Fruit fly (Drosophila melanogaster) whole organism, embryonic: ENCODE data around the gene GstD7.

ENCODE experiments used
- Adf1 ChIP-seq: fragments of 200-800 bp; sonication (Bioruptor generic); IDR thresholded peaks from 2 replicates; pipeline ENCODE4 v1.3.6; 2022; ENCODE audit warnings: missing biosample characterization, missing genetic modification characterization
- BEAF-32 ChIP-seq: fragments of 200-800 bp; sonication (Bioruptor generic); optimal IDR thresholded peaks from 3 replicates; lab custom pipeline; 2017; ENCODE audit warnings: missing biosample characterization, missing genetic modification characterization, mild to moderate bottlenecking, moderate library complexity, missing genetic modification reagents
- CG10462 ChIP-seq: fragments of 200-800 bp; sonication (Bioruptor generic); optimal IDR thresholded peaks from 2 replicates; lab custom pipeline; 2016; ENCODE audit warnings: missing biosample characterization, missing genetic modification characterization
- CG11456 ChIP-seq: fragments of 200-800 bp; sonication (Bioruptor generic); IDR thresholded peaks from 3 replicates; pipeline ENCODE4 v1.3.6; 2022; ENCODE audit warnings: missing biosample characterization, missing genetic modification characterization
- CG13296 ChIP-seq: fragments of 200-800 bp; sonication (Bioruptor generic); optimal IDR thresholded peaks from 3 replicates; lab custom pipeline; 2018; ENCODE audit warnings: missing biosample characterization, mild to moderate bottlenecking, missing genetic modification characterization
- CG17385 ChIP-seq: fragments of 200-800 bp; sonication (Bioruptor generic); optimal IDR thresholded peaks from 3 replicates; lab custom pipeline; 2018; ENCODE audit warnings: missing biosample characterization, mild to moderate bottlenecking, missing genetic modification characterization
- CG17802 ChIP-seq: fragments of 200-800 bp; sonication (Bioruptor generic); optimal IDR thresholded peaks from 2 replicates; lab custom pipeline; 2018; ENCODE audit warnings: missing biosample characterization, mild to moderate bottlenecking, missing genetic modification characterization, moderate library complexity
- CG1792 ChIP-seq: fragments of 200-800 bp; sonication (Bioruptor generic); optimal IDR thresholded peaks from 2 replicates; lab custom pipeline; 2016; ENCODE audit warnings: missing biosample characterization, missing genetic modification characterization
- CG2120 ChIP-seq: fragments of 200-800 bp; sonication (Bioruptor generic); optimal IDR thresholded peaks from 3 replicates; lab custom pipeline; 2016; ENCODE audit warnings: missing biosample characterization, missing genetic modification characterization
- CG30403 ChIP-seq: fragments of 200-800 bp; sonication (Bioruptor generic); optimal IDR thresholded peaks from 3 replicates; lab custom pipeline; 2016; ENCODE audit warnings: missing biosample characterization, missing genetic modification characterization
- CG3163 ChIP-seq: fragments of 200-800 bp; sonication (Bioruptor generic); optimal IDR thresholded peaks from 3 replicates; lab custom pipeline; 2016; ENCODE audit warnings: missing biosample characterization, missing genetic modification characterization
- CG32767 ChIP-seq: fragments of 200-800 bp; sonication (Bioruptor generic); IDR thresholded peaks from 2 replicates; pipeline ENCODE4 v1.3.6; 2022; ENCODE audit warnings: missing biosample characterization, missing genetic modification characterization
- CG34422 ChIP-seq: fragments of 200-800 bp; sonication (Bioruptor generic); IDR thresholded peaks from 3 replicates; pipeline ENCODE4 v1.3.6; 2022; ENCODE audit warnings: missing biosample characterization, missing genetic modification characterization
- CG4707 ChIP-seq: fragments of 200-800 bp; sonication (Bioruptor generic); optimal IDR thresholded peaks from 2 replicates; lab custom pipeline; 2018; ENCODE audit warnings: missing biosample characterization, mild to moderate bottlenecking, missing genetic modification characterization, moderate library complexity
- CG4730 ChIP-seq: fragments of 200-800 bp; sonication (Bioruptor generic); IDR thresholded peaks from 2 replicates; pipeline ENCODE4 v1.3.6; 2022; ENCODE audit warnings: missing biosample characterization, missing genetic modification characterization
- CG4854 ChIP-seq: fragments of 200-800 bp; sonication (Bioruptor generic); optimal IDR thresholded peaks from 2 replicates; lab custom pipeline; 2016; ENCODE audit warnings: missing biosample characterization, missing genetic modification characterization, inconsistent platforms
- CG6175 ChIP-seq: fragments of 200-800 bp; sonication (Bioruptor generic); IDR thresholded peaks from 3 replicates; pipeline ENCODE4 v1.3.6; 2022; ENCODE audit warnings: missing biosample characterization, missing genetic modification characterization
- CG6813 ChIP-seq: fragments of 200-800 bp; sonication (Bioruptor generic); optimal IDR thresholded peaks from 2 replicates; lab custom pipeline; 2017; ENCODE audit warnings: missing biosample characterization, missing genetic modification characterization, mild to moderate bottlenecking, moderate library complexity, missing genetic modification reagents
- CG9609 ChIP-seq: fragments of 200-800 bp; sonication (Bioruptor generic); optimal IDR thresholded peaks from 3 replicates; lab custom pipeline; 2016; ENCODE audit warnings: missing biosample characterization, missing genetic modification characterization
- CG9876 ChIP-seq: fragments of 200-800 bp; sonication (Bioruptor generic); optimal IDR thresholded peaks from 2 replicates; lab custom pipeline; 2016; ENCODE audit warnings: missing biosample characterization, missing genetic modification characterization
- D19A ChIP-seq: fragments of 200-800 bp; optimal IDR thresholded peaks from 3 replicates; lab custom pipeline; 2019; ENCODE audit warnings: missing biosample characterization, mild to moderate bottlenecking, missing genetic modification characterization, moderate library complexity
- Dip3 ChIP-seq: fragments of 200-800 bp; sonication (Bioruptor generic); optimal IDR thresholded peaks from 3 replicates; lab custom pipeline; 2016; ENCODE audit warnings: missing biosample characterization, missing genetic modification characterization
- Dll ChIP-seq: fragments of 200-800 bp; sonication (Bioruptor generic); IDR thresholded peaks from 4 replicates; pipeline ENCODE4 v1.3.6; 2022; ENCODE audit warnings: missing biosample characterization, missing genetic modification characterization; ENCODE audit not compliant: partially characterized antibody
- ERR ChIP-seq: fragments of 200-800 bp; sonication (Bioruptor generic); optimal IDR thresholded peaks from 2 replicates; lab custom pipeline; 2016; ENCODE audit warnings: missing biosample characterization, missing genetic modification characterization
- Ets65A ChIP-seq: fragments of 200-800 bp; sonication (Bioruptor generic); peaks from one replicate; lab custom pipeline; 2016; ENCODE audit warnings: missing biosample characterization, missing genetic modification characterization
- Fer1 ChIP-seq: fragments of 200-800 bp; sonication (Bioruptor generic); optimal IDR thresholded peaks from 2 replicates; lab custom pipeline; 2017; ENCODE audit warnings: missing biosample characterization, mild to moderate bottlenecking, missing genetic modification characterization
- Hr3 ChIP-seq: fragments of 200-800 bp; sonication (Bioruptor generic); optimal IDR thresholded peaks from 3 replicates; lab custom pipeline; 2016; ENCODE audit warnings: missing biosample characterization, missing genetic modification characterization
- Sox102F ChIP-seq: fragments of 200-800 bp; sonication (Bioruptor generic); optimal IDR thresholded peaks from 2 replicates; lab custom pipeline; 2018; ENCODE audit warnings: missing biosample characterization, mild to moderate bottlenecking, missing genetic modification characterization, moderate library complexity
- TFAM ChIP-seq: fragments of 200-800 bp; sonication (Bioruptor generic); optimal IDR thresholded peaks from 2 replicates; lab custom pipeline; 2017; ENCODE audit warnings: missing biosample characterization, missing genetic modification characterization, inconsistent platforms
- ash1 ChIP-seq: fragments of 200-800 bp; sonication (Bioruptor generic); optimal IDR thresholded peaks from 2 replicates; lab custom pipeline; 2018; ENCODE audit warnings: missing biosample characterization, mild to moderate bottlenecking, missing genetic modification characterization
- bigmax ChIP-seq: fragments of 200-800 bp; sonication (Bioruptor generic); optimal IDR thresholded peaks from 2 replicates; lab custom pipeline; 2018; ENCODE audit warnings: missing biosample characterization, mild to moderate bottlenecking, missing genetic modification characterization
- bowl ChIP-seq: fragments of 200-800 bp; sonication (Bioruptor generic); IDR thresholded peaks from 2 replicates; pipeline ENCODE4 v1.3.6; 2022; ENCODE audit warnings: missing biosample characterization, missing genetic modification characterization
- cato ChIP-seq: fragments of 200-800 bp; sonication (Bioruptor generic); optimal IDR thresholded peaks from 2 replicates; lab custom pipeline; 2016; ENCODE audit warnings: missing biosample characterization, missing genetic modification characterization, borderline replicate concordance
- caup ChIP-seq: fragments of 200-800 bp; sonication (Bioruptor generic); optimal IDR thresholded peaks from 3 replicates; lab custom pipeline; 2017; ENCODE audit warnings: missing biosample characterization, mild to moderate bottlenecking, missing genetic modification characterization, moderate library complexity; ENCODE audit not compliant: severe bottlenecking
- cg ChIP-seq: fragments of 200-800 bp; sonication (Bioruptor generic); optimal IDR thresholded peaks from 3 replicates; lab custom pipeline; 2019; ENCODE audit warnings: missing biosample characterization, mild to moderate bottlenecking, missing genetic modification characterization, moderate library complexity
- chif ChIP-seq, 2 experiments: fragments of 200-800 bp; sonication (Bioruptor generic); optimal IDR thresholded peaks; 3 replicates each; lab custom pipeline; 2016; ENCODE audit warnings: missing biosample characterization in 2 of 2, missing genetic modification characterization in 2 of 2
- chm ChIP-seq: fragments of 200-800 bp; sonication (Bioruptor generic); IDR thresholded peaks from 2 replicates; pipeline ENCODE4 v1.3.6; 2022; ENCODE audit warnings: missing biosample characterization, missing genetic modification characterization
- ci ChIP-seq: fragments of 200-800 bp; sonication (Bioruptor generic); IDR thresholded peaks from 3 replicates; pipeline ENCODE4 v1.3.6; 2022; ENCODE audit warnings: missing biosample characterization, missing genetic modification characterization
- crol ChIP-seq: fragments of 200-800 bp; sonication (Bioruptor generic); IDR thresholded peaks from 2 replicates; pipeline ENCODE4 v1.3.6; 2022; ENCODE audit warnings: missing biosample characterization, missing genetic modification characterization
- grau ChIP-seq: fragments of 200-800 bp; optimal IDR thresholded peaks from 3 replicates; lab custom pipeline; 2019; ENCODE audit warnings: missing biosample characterization, mild to moderate bottlenecking, missing genetic modification characterization, moderate library complexity
- hb ChIP-seq: fragments of 200-800 bp; sonication (Bioruptor generic); IDR thresholded peaks from 3 replicates; pipeline ENCODE4 v1.3.6; 2022; ENCODE audit warnings: missing biosample characterization, missing genetic modification characterization; ENCODE audit not compliant: partially characterized antibody
- jumu ChIP-seq: fragments of 200-800 bp; sonication (Bioruptor generic); optimal IDR thresholded peaks from 3 replicates; lab custom pipeline; 2016; ENCODE audit warnings: missing biosample characterization, missing genetic modification characterization
- mam ChIP-seq: fragments of 200-800 bp; sonication (Bioruptor generic); optimal IDR thresholded peaks from 3 replicates; lab custom pipeline; 2016; ENCODE audit warnings: missing biosample characterization, missing genetic modification characterization
- mld ChIP-seq: fragments of 200-800 bp; sonication (Bioruptor generic); IDR thresholded peaks from 3 replicates; pipeline ENCODE4 v1.3.6; 2022; ENCODE audit warnings: missing biosample characterization, missing genetic modification characterization; ENCODE audit not compliant: partially characterized antibody
- odd ChIP-seq: fragments of 200-800 bp; sonication (Bioruptor generic); optimal IDR thresholded peaks from 2 replicates; lab custom pipeline; 2017; ENCODE audit warnings: missing biosample characterization, mild to moderate bottlenecking, missing genetic modification characterization
- pfk ChIP-seq: fragments of 200-800 bp; sonication (Bioruptor generic); optimal IDR thresholded peaks from 2 replicates; lab custom pipeline; 2018; ENCODE audit warnings: missing biosample characterization, mild to moderate bottlenecking, missing genetic modification characterization, moderate library complexity
- pros ChIP-seq: fragments of 200-800 bp; sonication (Bioruptor generic); optimal IDR thresholded peaks from 3 replicates; lab custom pipeline; 2019; ENCODE audit warnings: missing biosample characterization, mild to moderate bottlenecking, missing genetic modification characterization, moderate library complexity
- slp2 ChIP-seq: fragments of 200-800 bp; sonication (Bioruptor generic); optimal IDR thresholded peaks from 2 replicates; lab custom pipeline; 2016; ENCODE audit warnings: missing biosample characterization, missing genetic modification characterization
- so ChIP-seq: fragments of 200-800 bp; sonication (Bioruptor generic); IDR thresholded peaks from 3 replicates; pipeline ENCODE4 v1.3.6; 2022; ENCODE audit warnings: missing biosample characterization, missing genetic modification characterization
- sr ChIP-seq: fragments of 200-800 bp; sonication (Bioruptor generic); IDR thresholded peaks from 3 replicates; pipeline ENCODE4 v1.3.6; 2022; ENCODE audit warnings: missing biosample characterization, missing genetic modification characterization
- ssp ChIP-seq: fragments of 200-800 bp; sonication (Bioruptor generic); IDR thresholded peaks from 2 replicates; pipeline ENCODE4 v1.3.6; 2022; ENCODE audit warnings: missing biosample characterization, missing genetic modification characterization
- vfl ChIP-seq: fragments of 200-800 bp; sonication (Bioruptor generic); optimal IDR thresholded peaks from 2 replicates; lab custom pipeline; 2016; ENCODE audit warnings: missing biosample characterization, missing genetic modification characterization

Gene GstD7

DNA sequence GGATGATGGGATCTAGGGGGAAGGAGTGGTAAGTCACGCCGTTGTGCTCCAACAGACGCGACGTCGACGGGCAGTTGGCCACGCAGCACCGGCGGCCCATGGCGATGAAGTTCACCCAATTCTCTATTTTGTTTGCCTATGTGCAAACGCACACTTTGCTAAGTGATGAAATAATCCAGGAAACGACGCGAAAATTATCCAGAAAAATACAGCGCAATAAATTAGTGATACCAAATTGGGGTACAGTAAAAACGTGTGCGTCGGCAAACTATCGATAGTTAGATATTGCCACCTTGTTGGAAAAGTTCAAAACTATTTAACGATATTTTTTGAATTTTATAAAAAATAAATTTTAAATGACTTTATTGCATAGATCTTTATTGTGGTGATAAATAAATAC is 22.3 kb upstream of the GstD7 start, which contains the start of gene MBD-R2 (continued):
- TF ChIP-seq hb (GFP tag; lab: Robert Waterston, UW), result no peak; the same call in 2 of the 3 replicates
- no peak for TF ChIP-seq ssp
- no peak for TF ChIP-seq CG4707
- TF ChIP-seq Ets65A (GFP tag; lab: Kevin White, UChicago), result no peak
- TF ChIP-seq mam (GFP tag; lab: Kevin White, UChicago), result no peak
- TF ChIP-seq mld (GFP tag; lab: Robert Waterston, UW), result 0 out of 3 replicates have a peak, but pooled peaks have one; percentile 48
- no peak for TF ChIP-seq CG2120
- TF ChIP-seq CG6813, result no peak
- TF ChIP-seq pros (GFP tag; lab: Kevin White, UChicago), result no peak
- TF ChIP-seq CG9876 (GFP tag; lab: Kevin White, UChicago), result no peak
- no peak for TF ChIP-seq CG9609 (GFP tag; lab: Kevin White, UChicago)
- no peak for TF ChIP-seq chm (GFP tag; lab: Robert Waterston, UW)
- TF ChIP-seq Hr3, result no peak
- TF ChIP-seq Fer1, result no peak
- no peak for TF ChIP-seq CG17385
- peak; percentile 82 for TF ChIP-seq BEAF-32 (GFP tag; lab: Kevin White, UChicago)
- no peak for TF ChIP-seq CG3163 (GFP tag; lab: Kevin White, UChicago)
- no peak for TF ChIP-seq cato (GFP tag; lab: Kevin White, UChicago)
- no peak for TF ChIP-seq pfk (GFP tag; lab: Kevin White, UChicago)
- no peak for TF ChIP-seq TFAM (GFP tag; lab: Kevin White, UChicago)
- TF ChIP-seq Dip3 (GFP tag; lab: Kevin White, UChicago), result no peak
- TF ChIP-seq CG10462, result no peak
- TF ChIP-seq Dll (GFP tag; lab: Robert Waterston, UW), result peak; percentile 78
- no peak for TF ChIP-seq CG30403 (GFP tag; lab: Kevin White, UChicago)
- TF ChIP-seq cg (GFP tag; lab: Kevin White, UChicago), result no peak
- no peak for TF ChIP-seq ERR
- TF ChIP-seq CG1792 (GFP tag; lab: Kevin White, UChicago), result no peak
- TF ChIP-seq ash1 (GFP tag; lab: Kevin White, UChicago), result no peak
- TF ChIP-seq CG13296 (GFP tag; lab: Kevin White, UChicago), result no peak
- no peak for TF ChIP-seq chif (GFP tag; optimal IDR thresholded peaks at IDR 0.05; lab: Kevin White, UChicago)
- TF ChIP-seq vfl, result no peak
- no peak for TF ChIP-seq Adf1
- TF ChIP-seq Sox102F (GFP tag; lab: Kevin White, UChicago), result no peak
- TF ChIP-seq CG4854, result no peak
- TF ChIP-seq so, result no peak
- no peak for TF ChIP-seq bowl (GFP tag; lab: Robert Waterston, UW)
- TF ChIP-seq grau (tag; lab: Kevin White, UChicago), result peak; percentile 42
- TF ChIP-seq CG11456, result no peak
- no peak for TF ChIP-seq slp2 (GFP tag; lab: Kevin White, UChicago)
- no peak for TF ChIP-seq CG6175
- no peak for TF ChIP-seq CG32767 (GFP tag; lab: Robert Waterston, UW)
- TF ChIP-seq odd (GFP tag; lab: Kevin White, UChicago), result no peak
- TF ChIP-seq CG4730 (GFP tag; lab: Robert Waterston, UW), result no peak
- TF ChIP-seq jumu (GFP tag; lab: Kevin White, UChicago), result no peak
- TF ChIP-seq bigmax (GFP tag; lab: Kevin White, UChicago), result no peak
- TF ChIP-seq caup (GFP tag; lab: Kevin White, UChicago), result no peak
- peak; percentile 89 for TF ChIP-seq crol (GFP tag; lab: Robert Waterston, UW)
- 0 out of 3 replicates have a peak, but pooled peaks have one; percentile 38 for TF ChIP-seq CG34422 (GFP tag; lab: Robert Waterston, UW)
- 0 out of 3 replicates have a peak, but pooled peaks have one; percentile 33 for TF ChIP-seq ci (GFP tag; lab: Robert Waterston, UW)
- TF ChIP-seq sr, result no peak
- TF ChIP-seq CG17802 (tag; lab: Kevin White, UChicago), result no peak
- TF ChIP-seq D19A (tag; lab: Kevin White, UChicago), result no peak
